Worm (Caenorhabditis elegans) whole organism, early embryonic: ENCODE measurements around the gene C15H11.13.

ENCODE experiments used
- B0310.2 ChIP-seq: sonication (generic microtip); optimal IDR thresholded peaks from 2 replicates; lab custom pipeline; 2016; ENCODE audit warnings: mild to moderate bottlenecking, missing genetic modification characterization, missing compliant biosample characterization
- F13C5.2 ChIP-seq: sonication (generic microtip); optimal IDR thresholded peaks from 2 replicates; lab custom pipeline; 2017; ENCODE audit warnings: mild to moderate bottlenecking, missing genetic modification characterization, inconsistent platforms, missing compliant biosample characterization
- aly-1 ChIP-seq: sonication (generic microtip); optimal IDR thresholded peaks from 2 replicates; lab custom pipeline; 2016; ENCODE audit warnings: missing genetic modification characterization, missing compliant biosample characterization
- ama-1 ChIP-seq: fragments of 150-350 bp; optimal IDR thresholded peaks from 2 replicates; lab custom pipeline; 2014
- ceh-13 ChIP-seq: fragments of 200-800 bp; sonication (Bioruptor generic); optimal IDR thresholded peaks from 2 replicates; lab custom pipeline; 2018; ENCODE audit warnings: mild to moderate bottlenecking, missing genetic modification characterization, missing compliant biosample characterization
- ceh-36 ChIP-seq: sonication (generic microtip); optimal IDR thresholded peaks from 2 replicates; lab custom pipeline; 2016; ENCODE audit warnings: missing genetic modification characterization, inconsistent platforms, missing compliant biosample characterization
- ets-7 ChIP-seq: sonication (generic microtip); optimal IDR thresholded peaks from 2 replicates; lab custom pipeline; 2016; ENCODE audit warnings: missing genotype, missing genetic modification characterization, missing compliant biosample characterization
- flt-1 ChIP-seq: fragments of 200-800 bp; sonication (Bioruptor generic); IDR thresholded peaks from 2 replicates; pipeline ENCODE4 v1.3.6; 2022; ENCODE audit warnings: missing genetic modification characterization, missing compliant biosample characterization
- hmbx-1 ChIP-seq: sonication (generic microtip); optimal IDR thresholded peaks from 2 replicates; lab custom pipeline; 2016; ENCODE audit warnings: mild to moderate bottlenecking, missing genetic modification characterization, missing compliant biosample characterization
- hmg-4 ChIP-seq: fragments of 200-800 bp; sonication (Bioruptor generic); optimal IDR thresholded peaks from 2 replicates; lab custom pipeline; 2018; ENCODE audit warnings: mild to moderate bottlenecking, missing genetic modification characterization, missing compliant biosample characterization
- hnd-1 ChIP-seq: sonication (generic microtip); optimal IDR thresholded peaks from 2 replicates; lab custom pipeline; 2016; ENCODE audit warnings: missing genetic modification characterization, missing compliant biosample characterization
- pes-1 ChIP-seq: fragments of 200-800 bp; sonication (Bioruptor generic); IDR thresholded peaks from 2 replicates; pipeline ENCODE4 v1.3.6; 2022; ENCODE audit warnings: missing genetic modification reagents, missing genetic modification characterization, missing compliant biosample characterization
- scrt-1 ChIP-seq: fragments of 200-800 bp; sonication (Bioruptor generic); IDR thresholded peaks from 2 replicates; pipeline ENCODE4 v1.3.6; 2022; ENCODE audit warnings: missing genetic modification characterization, missing compliant biosample characterization
- sea-1 ChIP-seq: fragments of 200-800 bp; sonication (Bioruptor generic); conservative IDR thresholded peaks from 2 replicates; pipeline ENCODE4 v1.3.6; 2022; ENCODE audit warnings: missing genetic modification characterization, missing compliant biosample characterization
- tbx-11 ChIP-seq: fragments of 200-800 bp; sonication (Bioruptor generic); IDR thresholded peaks from 2 replicates; pipeline ENCODE4 v1.3.6; 2022; ENCODE audit warnings: missing genetic modification characterization, missing compliant biosample characterization
- tbx-37 ChIP-seq: fragments of 200-800 bp; sonication (Bioruptor generic); conservative IDR thresholded peaks from 2 replicates; pipeline ENCODE4 v1.3.6; 2022; ENCODE audit warnings: missing genetic modification reagents, missing genetic modification characterization, missing compliant biosample characterization
- tra-4 ChIP-seq: sonication (generic microtip); optimal IDR thresholded peaks from 2 replicates; lab custom pipeline; 2017; ENCODE audit warnings: missing genetic modification characterization, missing compliant biosample characterization

Gene C15H11.13

ce11 chrV:14372774-14373173, 22.1 kb upstream of the C15H11.13 start, which contains the start of gene unc-39:
Gene unc-39 (plus strand): TSS chrV:14373074.
- no peak for TF ChIP-seq hmbx-1 (tag; lab: Kevin White, UChicago)

ce11 chrV:14378052-14378451, 16.8 kb upstream of the C15H11.13 start:
- no peak for TF ChIP-seq tbx-11 (GFP tag; lab: Robert Waterston, UW)
- TF ChIP-seq ceh-13 (GFP tag; lab: Kevin White, UChicago): no peak
- TF ChIP-seq ets-7 (tag; lab: Kevin White, UChicago): no peak

ce11 chrV:14378986-14379385, 15.9 kb upstream of the C15H11.13 start, which contains the start of gene npr-43:
Gene npr-43 (minus strand): TSS chrV:14379086.
- no peak for TF ChIP-seq pes-1 (GFP tag; lab: Robert Waterston, UW)
- TF ChIP-seq ceh-13 (GFP tag; lab: Kevin White, UChicago): no peak
- no peak for TF ChIP-seq aly-1
- TF ChIP-seq tbx-37 (GFP tag; lab: Robert Waterston, UW): no peak
- TF ChIP-seq ets-7 (tag; lab: Kevin White, UChicago): no peak
- TF ChIP-seq hmbx-1 (tag; lab: Kevin White, UChicago): no peak
- TF ChIP-seq scrt-1 (GFP tag; lab: Robert Waterston, UW): no peak
- TF ChIP-seq tra-4 (tag; lab: Kevin White, UChicago): no peak
- TF ChIP-seq ama-1: no peak
- TF ChIP-seq F13C5.2 (tag; lab: Kevin White, UChicago): no peak
- no peak for TF ChIP-seq hmg-4
- TF ChIP-seq ceh-36 (tag; lab: Kevin White, UChicago): no peak
- no peak for TF ChIP-seq B0310.2 (tag; lab: Kevin White, UChicago)

ce11 chrV:14380242-14380641, 14.6 kb upstream of the C15H11.13 start:
- TF ChIP-seq tbx-11 (GFP tag; lab: Robert Waterston, UW): no peak
- no peak for TF ChIP-seq tbx-37 (GFP tag; lab: Robert Waterston, UW)
- no peak for TF ChIP-seq sea-1
- TF ChIP-seq ceh-13 (GFP tag; lab: Kevin White, UChicago): no peak
- no peak for TF ChIP-seq B0310.2 (tag; lab: Kevin White, UChicago)
- TF ChIP-seq tra-4 (tag; lab: Kevin White, UChicago): no peak
- no peak for TF ChIP-seq pes-1 (GFP tag; lab: Robert Waterston, UW)
- no peak for TF ChIP-seq hmbx-1 (tag; lab: Kevin White, UChicago)
- no peak for TF ChIP-seq F13C5.2 (tag; lab: Kevin White, UChicago)
- no peak for TF ChIP-seq scrt-1 (GFP tag; lab: Robert Waterston, UW)
- no peak for TF ChIP-seq aly-1
- no peak for TF ChIP-seq hmg-4
- TF ChIP-seq ama-1: no peak
- TF ChIP-seq flt-1 (GFP tag; lab: Robert Waterston, UW): no peak

ce11 chrV:14391830-14392229, 3.0 kb upstream of the C15H11.13 start, which contains the start of gene C15H11.10:
Gene C15H11.10 (plus strand): TSS chrV:14392130.
- TF ChIP-seq F13C5.2 (tag; lab: Kevin White, UChicago): no peak
- TF ChIP-seq aly-1: no peak
- no peak for TF ChIP-seq scrt-1 (GFP tag; lab: Robert Waterston, UW)
- no peak for TF ChIP-seq hnd-1 (tag; lab: Kevin White, UChicago)
- TF ChIP-seq tbx-11 (GFP tag; lab: Robert Waterston, UW): no peak
- TF ChIP-seq ceh-36 (tag; lab: Kevin White, UChicago): no peak
- no peak for TF ChIP-seq hmg-4
- no peak for TF ChIP-seq pes-1 (GFP tag; lab: Robert Waterston, UW)

- TF ChIP-seq aly-1 (no peak), B0310.2 (tag; lab: Kevin White, UChicago) (no peak), tbx-37 (GFP tag; lab: Robert Waterston, UW) (no peak), ceh-13 (GFP tag; lab: Kevin White, UChicago) (no peak), pes-1 (GFP tag; lab: Robert Waterston, UW) (no peak), ama-1 (no peak), ets-7 (tag; lab: Kevin White, UChicago) (no peak), scrt-1 (GFP tag; lab: Robert Waterston, UW) (no peak), hnd-1 (tag; lab: Kevin White, UChicago) (no peak), tbx-11 (GFP tag; lab: Robert Waterston, UW) (no peak), tra-4 (tag; lab: Kevin White, UChicago) (no peak), ceh-36 (tag; lab: Kevin White, UChicago) (no peak), hmg-4 (no peak), sea-1 (no peak), flt-1 (GFP tag; lab: Robert Waterston, UW) (no peak), F13C5.2 (tag; lab: Kevin White, UChicago) (no peak), hmbx-1 (tag; lab: Kevin White, UChicago) (no peak)
Observed at ce11 chrV:14393504-14393903, 1.3 kb upstream of the C15H11.13 start, which contains the start of gene C15H11.1. Gene C15H11.1 (plus strand): TSS chrV:14393804.

ce11 chrV:14396123-14396669, 1.4 kb downstream of the C15H11.13 start:
- TF ChIP-seq ets-7 (tag; lab: Kevin White, UChicago) (no peak), hmg-4 (no peak), aly-1 (no peak), ceh-13 (GFP tag; lab: Kevin White, UChicago) (no peak), pes-1 (GFP tag; lab: Robert Waterston, UW) (no peak), tbx-11 (GFP tag; lab: Robert Waterston, UW) (no peak), ceh-36 (tag; lab: Kevin White, UChicago) (no peak), B0310.2 (tag; lab: Kevin White, UChicago) (no peak), flt-1 (GFP tag; lab: Robert Waterston, UW) (no peak), sea-1 (no peak), tbx-37 (GFP tag; lab: Robert Waterston, UW) (no peak), tra-4 (tag; lab: Kevin White, UChicago) (no peak), F13C5.2 (tag; lab: Kevin White, UChicago) (no peak), ama-1 (no peak), scrt-1 (GFP tag; lab: Robert Waterston, UW) (no peak), hnd-1 (tag; lab: Kevin White, UChicago) (no peak), hmbx-1 (tag; lab: Kevin White, UChicago) (no peak)
